Worm (Caenorhabditis elegans): Measurements from ENCODE around the gene Y45F10B.59.

The Y45F10B.59 gene

DNA sequence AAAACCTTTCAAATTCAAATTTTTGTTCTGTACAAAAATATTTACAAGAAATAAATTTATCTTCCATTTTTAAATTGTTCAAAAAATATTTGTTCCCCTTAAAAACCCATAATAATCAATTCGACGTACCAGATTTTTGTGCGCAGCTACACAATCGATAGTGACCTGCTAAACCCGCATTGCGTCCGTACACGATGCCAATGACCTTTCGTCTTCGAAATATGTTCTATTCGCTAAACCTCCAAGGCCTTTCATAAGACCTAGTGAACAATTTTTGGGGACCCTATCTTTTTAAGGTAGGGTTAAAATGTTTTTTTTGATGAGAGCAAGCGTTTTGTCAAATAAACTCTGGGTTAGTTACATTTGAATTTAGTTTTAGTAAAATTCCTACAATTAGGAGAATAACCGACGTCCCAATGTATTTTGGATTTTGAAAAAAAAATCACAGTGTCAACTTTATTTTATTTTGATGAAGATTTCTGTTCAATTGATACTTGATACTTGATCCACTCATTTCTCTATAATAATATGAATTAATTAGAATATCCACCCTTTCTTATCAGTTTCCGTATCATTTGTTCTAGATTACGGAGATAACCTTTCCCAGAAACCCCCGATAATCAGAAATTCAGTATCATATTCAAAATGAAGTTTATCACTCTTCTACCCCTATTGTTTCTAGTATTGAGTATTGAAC lies at the start of gene Y45F10B.59:
Y45F10B.59 (plus strand) TSS at position 647 of the 697 bp plus-strand sequence.
- TF ChIP-seq sea-2 (GFP tag; IDR thresholded peaks at IDR 0.05) (no peak), B0336.3 (GFP tag; IDR thresholded peaks at IDR 0.05) (no peak), madf-6 (GFP tag; IDR thresholded peaks at IDR 0.05) (peak; percentile 65; the same call in 1 of the 2 replicates), C06A6.2 (GFP tag; conservative IDR thresholded peaks at IDR 0.05) (no peak), T07F8.4 (tag; optimal IDR thresholded peaks at IDR 0.05) (no peak), mcd-1 (GFP tag; IDR thresholded peaks at IDR 0.05) (no peak), ceh-79 (tag; optimal IDR thresholded peaks at IDR 0.05) (no peak), dox-1 (GFP tag; IDR thresholded peaks at IDR 0.05) (no peak), die-1 (tag; optimal IDR thresholded peaks at IDR 0.05) (no peak), snpc-4 (GFP tag; optimal IDR thresholded peaks at IDR 0.05) (peak; percentile 92), snpc-4 (tag; optimal IDR thresholded peaks at IDR 0.05) (peak; percentile 90 to 94 (median 92)), rcor-1 (GFP tag; IDR thresholded peaks at IDR 0.05) (0 out of 2 replicates have a peak, but pooled peaks have one; percentile 16), Y79H2A.3 (GFP tag; conservative IDR thresholded peaks at IDR 0.05) (no peak), ceh-58 (GFP tag; IDR thresholded peaks at IDR 0.05) (no peak), hmg-1.2 (GFP tag; IDR thresholded peaks at IDR 0.05) (peak; percentile 97), F39B2.1 (GFP tag; IDR thresholded peaks at IDR 0.05) (no peak), hsf-1 (GFP tag; IDR thresholded peaks at IDR 0.05) (0 out of 2 replicates have a peak, but pooled peaks have one; percentile 20), zim-3 (tag; optimal IDR thresholded peaks at IDR 0.05) (no peak), egrh-3 (GFP tag; IDR thresholded peaks at IDR 0.05) (no peak), ekl-4 (GFP tag; IDR thresholded peaks at IDR 0.05) (0 out of 2 replicates have a peak, but pooled peaks have one; percentile 35), attf-5 (GFP tag; optimal IDR thresholded peaks at IDR 0.05) (no peak), aptf-3 (GFP tag; IDR thresholded peaks at IDR 0.05) (no peak), Y56A3A.18 (GFP tag; IDR thresholded peaks at IDR 0.05) (no peak), snpc-1.3 (tag; optimal IDR thresholded peaks at IDR 0.05; ENCODE audit: insufficient read depth) (peak; percentile 81), F23B12.7 (tag; optimal IDR thresholded peaks at IDR 0.05; ENCODE audit: insufficient read depth) (no peak), F22D6.2 (tag; optimal IDR thresholded peaks at IDR 0.05) (no peak), K12H6.12 (tag; optimal IDR thresholded peaks at IDR 0.05) (no peak), aptf-2 (GFP tag; conservative IDR thresholded peaks at IDR 0.05) (no peak), bed-1 (GFP tag; IDR thresholded peaks at IDR 0.05) (no peak), lin-35 (GFP tag; optimal IDR thresholded peaks at IDR 0.05) (no peak), pha-4 (tag; optimal IDR thresholded peaks at IDR 0.05) (no peak), madf-3 (GFP tag; IDR thresholded peaks at IDR 0.05) (no peak), tbp1 (GFP tag; optimal IDR thresholded peaks at IDR 0.05) (peak; percentile 68), hlh-26 (GFP tag; conservative IDR thresholded peaks at IDR 0.05) (no peak), D2030.7 (GFP tag; IDR thresholded peaks at IDR 0.05) (peak; percentile 57), ceh-27 (GFP tag; optimal IDR thresholded peaks at IDR 0.05) (no peak), snpc-1.1 (tag; optimal IDR thresholded peaks at IDR 0.05; ENCODE audit: insufficient read depth) (peak; percentile 93), ets-4 (GFP tag; optimal IDR thresholded peaks at IDR 0.05) (no peak), xnd-1 (tag; optimal IDR thresholded peaks at IDR 0.05) (no peak), snpc-3.4 (tag; optimal IDR thresholded peaks at IDR 0.05) (peak; percentile 84), attf-6 (GFP tag; IDR thresholded peaks at IDR 0.05) (peak; percentile 94), lin-40 (tag; optimal IDR thresholded peaks at IDR 0.05) (no peak), ztf-6 (GFP tag; IDR thresholded peaks at IDR 0.05) (no peak), mxl-1 (tag; optimal IDR thresholded peaks at IDR 0.05) (no peak), B0261.1 (tag; optimal IDR thresholded peaks at IDR 0.05) (no peak), F10E7.11 (tag; optimal IDR thresholded peaks at IDR 0.05) (no peak), Y53F4B.3 (GFP tag; IDR thresholded peaks at IDR 0.05) (no peak)
